Worm (Caenorhabditis elegans): ENCODE results near the gene pah-1.

Gene pah-1

ce11 chrII:8742972-8743371, 23.8 kb downstream of the pah-1 start:
- TF ChIP-seq snpc-4 (tag; optimal IDR thresholded peaks at IDR 0.05) (no peak), lin-15B (tag; optimal IDR thresholded peaks at IDR 0.05) (peak; percentile 21)

ce11 chrII:8742006-8742847, 24.6 kb downstream of the pah-1 start:
- TF ChIP-seq eor-1 (tag; optimal IDR thresholded peaks at IDR 0.05) = no peak
- TF ChIP-seq elt-2 (tag; optimal IDR thresholded peaks at IDR 0.05) = peak; percentile 72
- peak; percentile 31 for TF ChIP-seq ztf-4 (tag; optimal IDR thresholded peaks at IDR 0.05)
- TF ChIP-seq nfya-1 (tag; optimal IDR thresholded peaks at IDR 0.05; ENCODE audit: insufficient read depth) = peak; percentile 42
- no peak for TF ChIP-seq nhr-76 (tag; optimal IDR thresholded peaks at IDR 0.05)
- TF ChIP-seq snpc-4 (tag; optimal IDR thresholded peaks at IDR 0.05) = no peak
- TF ChIP-seq nhr-11 (tag; optimal IDR thresholded peaks at IDR 0.05) = peak; percentile 80
- TF ChIP-seq nhr-43 (tag; optimal IDR thresholded peaks at IDR 0.05; ENCODE audit: poor library complexity, severe bottlenecking) = peak; percentile 95
- no peak for TF ChIP-seq unc-39 (tag; optimal IDR thresholded peaks at IDR 0.05)
- peak; percentile 18 for TF ChIP-seq pqm-1 (tag; optimal IDR thresholded peaks at IDR 0.05)
- TF ChIP-seq egl-27 (tag; optimal IDR thresholded peaks at IDR 0.05) = peak; percentile 34
- TF ChIP-seq jun-1 (tag; optimal IDR thresholded peaks at IDR 0.05) = peak; percentile 66
- no peak for TF ChIP-seq fkh-10 (GFP tag; optimal IDR thresholded peaks at IDR 0.05)
- peak; percentile 4 for TF ChIP-seq lsy-12 (tag; optimal IDR thresholded peaks at IDR 0.05)
- TF ChIP-seq pha-4 (tag; optimal IDR thresholded peaks at IDR 0.05) = no peak
- TF ChIP-seq elt-1 (tag; optimal IDR thresholded peaks at IDR 0.05) = peak; percentile 82
- peak in 2 of 3 experiments; percentile 21 to 59 for TF ChIP-seq elt-3 (tag; optimal IDR thresholded peaks at IDR 0.05)
- peak; percentile 92 for TF ChIP-seq mdl-1 (tag; optimal IDR thresholded peaks at IDR 0.05)
- TF ChIP-seq ama-1 (optimal IDR thresholded peaks at IDR 0.05) = peak; percentile 63
- TF ChIP-seq zag-1 (tag; optimal IDR thresholded peaks at IDR 0.05) = no peak
- peak; percentile 85 for TF ChIP-seq nhr-23 (tag; optimal IDR thresholded peaks at IDR 0.05)
- TF ChIP-seq tbx-2 (tag; optimal IDR thresholded peaks at IDR 0.05) = peak; percentile 52
- TF ChIP-seq nhr-25 (tag; optimal IDR thresholded peaks at IDR 0.05) = peak; percentile 88

- TF ChIP-seq zag-1 (tag; optimal IDR thresholded peaks at IDR 0.05) (no peak), mdl-1 (tag; optimal IDR thresholded peaks at IDR 0.05) (peak; percentile 64), lin-15B (tag; optimal IDR thresholded peaks at IDR 0.05) (no peak), nfya-1 (tag; optimal IDR thresholded peaks at IDR 0.05; ENCODE audit: insufficient read depth) (peak; percentile 26), egl-5 (tag; optimal IDR thresholded peaks at IDR 0.05) (peak; percentile 86), pha-4 (tag; optimal IDR thresholded peaks at IDR 0.05) (peak; percentile 25), aly-2 (tag; optimal IDR thresholded peaks at IDR 0.05) (no peak), nhr-237 (tag; optimal IDR thresholded peaks at IDR 0.05) (no peak), nhr-23 (tag; optimal IDR thresholded peaks at IDR 0.05) (no peak), elt-2 (tag; optimal IDR thresholded peaks at IDR 0.05) (peak; percentile 50), nhr-25 (tag; optimal IDR thresholded peaks at IDR 0.05) (peak; percentile 20), eor-1 (tag; optimal IDR thresholded peaks at IDR 0.05) (no peak)
Observed at ce11 chrII:8741277-8741676, 25.5 kb downstream of the pah-1 start.

ce11 chrII:8740326-8740949, 26.4 kb downstream of the pah-1 start:
- no peak for TF ChIP-seq zag-1 (tag; optimal IDR thresholded peaks at IDR 0.05)
- TF ChIP-seq elt-1 (tag; optimal IDR thresholded peaks at IDR 0.05) = no peak
- peak; percentile 51 for TF ChIP-seq nhr-23 (tag; optimal IDR thresholded peaks at IDR 0.05)
- peak; percentile 42 to 91 (median 87) for TF ChIP-seq elt-3 (tag; optimal IDR thresholded peaks at IDR 0.05)
- TF ChIP-seq mml-1 (tag; optimal IDR thresholded peaks at IDR 0.05) = no peak
- TF ChIP-seq lin-39 (tag; optimal IDR thresholded peaks at IDR 0.05) = no peak
- TF ChIP-seq daf-12 (tag; optimal IDR thresholded peaks at IDR 0.05) = no peak
- no peak for TF ChIP-seq ama-1 (optimal IDR thresholded peaks at IDR 0.05)
- TF ChIP-seq ZK546.5 (tag; optimal IDR thresholded peaks at IDR 0.05) = no peak
- TF ChIP-seq lsy-12 (tag; optimal IDR thresholded peaks at IDR 0.05) = no peak
- no peak for TF ChIP-seq sea-2 (GFP tag; optimal IDR thresholded peaks at IDR 0.05)
- TF ChIP-seq eor-1 (tag; optimal IDR thresholded peaks at IDR 0.05) = no peak
- no peak for TF ChIP-seq egl-27 (tag; optimal IDR thresholded peaks at IDR 0.05)
- no peak for TF ChIP-seq snpc-4 (tag; optimal IDR thresholded peaks at IDR 0.05)
- no peak for TF ChIP-seq lin-15B (tag; optimal IDR thresholded peaks at IDR 0.05)
- TF ChIP-seq ztf-4 (tag; optimal IDR thresholded peaks at IDR 0.05) = no peak
- TF ChIP-seq nhr-28 (tag; optimal IDR thresholded peaks at IDR 0.05) = no peak
- no peak for TF ChIP-seq ceh-28 (tag; optimal IDR thresholded peaks at IDR 0.05)
- no peak for TF ChIP-seq ztf-11 (tag; optimal IDR thresholded peaks at IDR 0.05)
- no peak for TF ChIP-seq unc-62 (GFP tag; optimal IDR thresholded peaks at IDR 0.05)
- no peak for TF ChIP-seq pha-4 (tag; optimal IDR thresholded peaks at IDR 0.05)
- TF ChIP-seq nhr-11 (tag; optimal IDR thresholded peaks at IDR 0.05) = no peak
- no peak for TF ChIP-seq unc-39 (tag; optimal IDR thresholded peaks at IDR 0.05)
- TF ChIP-seq nhr-67 (tag; optimal IDR thresholded peaks at IDR 0.05) = no peak
- TF ChIP-seq ceh-9 (tag; optimal IDR thresholded peaks at IDR 0.05) = no peak
- no peak for TF ChIP-seq nhr-77 (tag; optimal IDR thresholded peaks at IDR 0.05)
- no peak for TF ChIP-seq fkh-10 (GFP tag; optimal IDR thresholded peaks at IDR 0.05)
- no peak for TF ChIP-seq nhr-237 (tag; optimal IDR thresholded peaks at IDR 0.05)
- no peak for TF ChIP-seq tbx-2 (tag; optimal IDR thresholded peaks at IDR 0.05)
- no peak for TF ChIP-seq ceh-16 (tag; optimal IDR thresholded peaks at IDR 0.05)
- TF ChIP-seq nhr-25 (tag; optimal IDR thresholded peaks at IDR 0.05) = peak; percentile 6
- TF ChIP-seq pqm-1 (tag; optimal IDR thresholded peaks at IDR 0.05) = peak; percentile 88
- no peak for TF ChIP-seq ceh-82 (tag; optimal IDR thresholded peaks at IDR 0.05)
- peak; percentile 17 for TF ChIP-seq nfya-1 (tag; optimal IDR thresholded peaks at IDR 0.05; ENCODE audit: insufficient read depth)
